Fruit fly (Drosophila melanogaster): Measurements from ENCODE around the gene Usp7.

The Usp7 gene

dm6 chrX:12020857-12021256, 8.0 kb downstream of the Usp7 start, which contains the start of gene Tango4:
Gene Tango4, plus strand, starts transcription at chrX:12021068.
- TF ChIP-seq woc (GFP tag; optimal IDR thresholded peaks at IDR 0.05) (peak; percentile 31), Sp1 (GFP tag; optimal IDR thresholded peaks at IDR 0.05) (no peak), dmrt93B (GFP tag; optimal IDR thresholded peaks at IDR 0.05) (no peak), Hnf4 (GFP tag; optimal IDR thresholded peaks at IDR 0.05) (no peak), ey (GFP tag; optimal IDR thresholded peaks at IDR 0.05) (no peak), Mio (GFP tag; optimal IDR thresholded peaks at IDR 0.05) (no peak), Myc (optimal IDR thresholded peaks at IDR 0.05) (peak; percentile 62), Jra (GFP tag; optimal IDR thresholded peaks at IDR 0.05) (no peak)

DNA sequence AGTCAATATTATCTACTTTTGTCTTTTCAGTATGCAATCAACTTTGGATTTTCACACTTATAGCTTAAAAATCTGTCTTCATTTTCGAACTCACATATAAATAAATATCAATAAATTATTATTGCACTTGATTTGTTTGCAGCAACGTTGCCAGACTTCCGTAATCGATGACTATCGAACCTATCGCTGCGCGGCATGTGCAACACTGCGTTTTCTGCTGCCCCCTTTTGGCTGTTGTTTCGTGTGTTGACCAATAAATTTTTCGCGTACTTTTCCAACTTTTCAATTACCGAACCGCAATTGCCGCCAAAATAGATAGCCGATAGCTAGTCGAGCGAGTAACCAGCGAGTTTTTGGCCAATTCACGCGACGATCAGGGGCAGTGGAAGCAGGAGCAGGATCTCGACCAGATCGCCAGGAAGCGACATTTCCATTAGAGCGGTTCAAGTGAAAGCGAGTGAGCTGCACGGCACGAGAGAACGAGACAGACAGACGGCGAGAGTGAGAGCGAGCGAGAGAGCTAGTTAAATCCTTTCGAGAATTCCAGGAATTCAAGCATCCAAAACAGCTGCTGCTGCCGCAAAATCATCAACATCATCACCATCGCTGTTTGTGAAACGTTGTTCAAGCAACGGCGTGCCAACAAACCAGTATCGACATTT, 10.3 kb downstream of the Usp7 start, which contains the start of gene Lsm12a:
TSS of gene Lsm12a (plus strand) at position 201 of the 662 bp plus-strand sequence.
- TF ChIP-seq Hnf4 (GFP tag; optimal IDR thresholded peaks at IDR 0.05), result no peak
- no peak for TF ChIP-seq Rel (GFP tag; optimal IDR thresholded peaks at IDR 0.05)
- TF ChIP-seq Rel (tag; optimal IDR thresholded peaks at IDR 0.05), result peak; percentile 38
- peak; percentile 87 for TF ChIP-seq psq (GFP tag; optimal IDR thresholded peaks at IDR 0.05)

dm6 chrX:12017815-12018439, 10.9 kb downstream of the Usp7 start, which contains the start of gene Chrac-16:
Gene Chrac-16, minus strand, starts transcription at chrX:12017961.
- TF ChIP-seq woc (GFP tag; optimal IDR thresholded peaks at IDR 0.05) (peak; percentile 30), Rel (GFP tag; optimal IDR thresholded peaks at IDR 0.05) (no peak), Rel (tag; optimal IDR thresholded peaks at IDR 0.05) (peak; percentile 32), Sp1 (GFP tag; optimal IDR thresholded peaks at IDR 0.05) (no peak), pan (optimal IDR thresholded peaks at IDR 0.05) (no peak), foxo (GFP tag; optimal IDR thresholded peaks at IDR 0.05) (no peak), CG9705 (GFP tag; optimal IDR thresholded peaks at IDR 0.05) (no peak), br (GFP tag; optimal IDR thresholded peaks at IDR 0.05) (no peak), HLH106 (tag; optimal IDR thresholded peaks at IDR 0.05) (peak; percentile 2)

DNA sequence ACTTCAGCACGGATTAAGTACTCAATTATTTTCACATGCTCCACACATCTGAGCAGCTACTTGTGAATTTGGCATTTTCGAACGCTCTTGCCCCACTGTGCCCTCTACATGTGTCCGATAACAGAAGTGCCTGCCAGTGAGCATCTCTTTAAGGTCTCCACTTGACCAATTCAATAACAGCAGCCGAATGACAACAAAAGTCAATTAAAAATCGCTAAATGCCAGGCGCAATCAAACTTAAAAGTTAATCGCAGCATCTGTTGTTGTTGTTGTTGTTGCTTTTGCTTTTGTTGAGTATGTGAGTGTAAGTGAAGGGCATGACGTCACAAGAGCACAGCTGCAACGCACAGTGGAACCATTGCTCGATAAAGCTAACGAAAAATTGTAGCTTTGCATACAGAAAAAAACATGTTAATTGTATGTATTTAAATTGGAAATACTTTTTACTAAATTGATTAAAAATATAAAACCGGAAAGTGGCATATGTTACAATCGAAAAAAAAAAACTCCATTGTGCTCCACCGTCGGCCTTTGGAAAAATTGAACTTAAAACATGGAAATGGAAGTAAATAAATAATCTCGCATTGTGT, 13.9 kb downstream of the Usp7 start:
- TF ChIP-seq foxo (GFP tag; optimal IDR thresholded peaks at IDR 0.05) (peak in 1 of 2 experiments; percentile 61), dl (GFP tag; optimal IDR thresholded peaks at IDR 0.05; ENCODE audit: insufficient read depth in 1 of 2, partially characterized antibody in 2 of 2) (no peak), OdsH (GFP tag; optimal IDR thresholded peaks at IDR 0.05) (peak; percentile 33), pan (optimal IDR thresholded peaks at IDR 0.05) (no peak), tai (GFP tag; optimal IDR thresholded peaks at IDR 0.05) (no peak), Hnf4 (GFP tag; optimal IDR thresholded peaks at IDR 0.05) (peak; percentile 17), dmrt93B (GFP tag; optimal IDR thresholded peaks at IDR 0.05) (no peak), rgr (GFP tag; optimal IDR thresholded peaks at IDR 0.05) (peak; percentile 53), Hr83 (GFP tag; optimal IDR thresholded peaks at IDR 0.05; ENCODE audit: poor library complexity, severe bottlenecking) (no peak), sage (GFP tag; optimal IDR thresholded peaks at IDR 0.05) (peak; percentile 70), usp (GFP tag; optimal IDR thresholded peaks at IDR 0.05) (no peak), fru (GFP tag; optimal IDR thresholded peaks at IDR 0.05) (peak; percentile 79), jim (GFP tag; optimal IDR thresholded peaks at IDR 0.05) (no peak), h (GFP tag; optimal IDR thresholded peaks at IDR 0.05) (peak; percentile 59), Dif (GFP tag; optimal IDR thresholded peaks at IDR 0.05; ENCODE audit: partially characterized antibody) (no peak), HLH106 (tag; optimal IDR thresholded peaks at IDR 0.05) (peak; percentile 46), Sp1 (GFP tag; optimal IDR thresholded peaks at IDR 0.05) (peak; percentile 40), Rel (GFP tag; optimal IDR thresholded peaks at IDR 0.05) (no peak), Rel (tag; optimal IDR thresholded peaks at IDR 0.05) (peak; percentile 18), Jra (GFP tag; optimal IDR thresholded peaks at IDR 0.05) (peak; percentile 52), lola (GFP tag; optimal IDR thresholded peaks at IDR 0.05) (no peak), psq (GFP tag; optimal IDR thresholded peaks at IDR 0.05) (peak; percentile 42), br (GFP tag; optimal IDR thresholded peaks at IDR 0.05) (peak; percentile 34), ey (GFP tag; optimal IDR thresholded peaks at IDR 0.05) (peak; percentile 37), woc (GFP tag; optimal IDR thresholded peaks at IDR 0.05) (peak; percentile 54)

dm6 chrX:12014131-12014530, 14.7 kb downstream of the Usp7 start:
- TF ChIP-seq Jra (GFP tag; optimal IDR thresholded peaks at IDR 0.05) (peak; percentile 23), Sp1 (GFP tag; optimal IDR thresholded peaks at IDR 0.05) (no peak), Rel (GFP tag; optimal IDR thresholded peaks at IDR 0.05) (no peak), Rel (tag; optimal IDR thresholded peaks at IDR 0.05) (peak; percentile 46)
